Fruit fly (Drosophila melanogaster) whole organism, embryonic: ENCODE measurements around the gene CG9411.

ENCODE experiments used
- Ada2b ChIP-seq: fragments of 200-800 bp; sonication (Bioruptor generic); IDR thresholded peaks from 2 replicates; pipeline ENCODE4 v1.3.6; 2022; ENCODE audit warnings: missing biosample characterization, missing genetic modification characterization
- Asciz ChIP-seq: fragments of 200-800 bp; sonication (Bioruptor generic); optimal IDR thresholded peaks from 2 replicates; lab custom pipeline; 2017; ENCODE audit warnings: missing biosample characterization, mild to moderate bottlenecking, missing genetic modification characterization, missing genetic modification reagents
- B-H1 ChIP-seq: fragments of 200-800 bp; sonication (Bioruptor generic); IDR thresholded peaks from 3 replicates; pipeline ENCODE4 v1.3.6; 2022; ENCODE audit warnings: missing biosample characterization, missing genetic modification characterization
- CG11093 ChIP-seq: fragments of 200-800 bp; sonication (Bioruptor generic); IDR thresholded peaks from 3 replicates; pipeline ENCODE4 v1.3.6; 2022; ENCODE audit warnings: missing biosample characterization, missing genetic modification characterization
- CG11696 ChIP-seq: fragments of 200-800 bp; sonication (Bioruptor generic); IDR thresholded peaks from 2 replicates; pipeline ENCODE4 v1.3.6; 2022; ENCODE audit warnings: missing biosample characterization, missing genetic modification characterization
- CG12299 ChIP-seq: fragments of 200-800 bp; sonication (Bioruptor generic); optimal IDR thresholded peaks from 2 replicates; lab custom pipeline; 2018; ENCODE audit warnings: missing biosample characterization, mild to moderate bottlenecking, missing genetic modification characterization
- CG12659 ChIP-seq: fragments of 200-800 bp; sonication (Bioruptor generic); optimal IDR thresholded peaks from 3 replicates; lab custom pipeline; 2017; ENCODE audit warnings: mild to moderate bottlenecking, missing biosample characterization, missing genetic modification reagents, missing genetic modification characterization
- CG12942 ChIP-seq: fragments of 200-800 bp; sonication (Bioruptor generic); optimal IDR thresholded peaks from 3 replicates; lab custom pipeline; 2016; ENCODE audit warnings: missing biosample characterization, missing genetic modification characterization
- CG13424 ChIP-seq: fragments of 200-800 bp; sonication (Bioruptor generic); optimal IDR thresholded peaks from 2 replicates; lab custom pipeline; 2019; ENCODE audit warnings: missing biosample characterization, mild to moderate bottlenecking, missing genetic modification characterization, moderate library complexity
- CG14710 ChIP-seq: fragments of 200-800 bp; sonication (Bioruptor generic); optimal IDR thresholded peaks from 3 replicates; lab custom pipeline; 2019; ENCODE audit warnings: missing biosample characterization, mild to moderate bottlenecking, missing genetic modification characterization, moderate library complexity
- CG17802 ChIP-seq: fragments of 200-800 bp; sonication (Bioruptor generic); optimal IDR thresholded peaks from 2 replicates; lab custom pipeline; 2018; ENCODE audit warnings: missing biosample characterization, mild to moderate bottlenecking, missing genetic modification characterization, moderate library complexity
- CG17829 ChIP-seq: fragments of 200-800 bp; optimal IDR thresholded peaks from 2 replicates; lab custom pipeline; 2019; ENCODE audit warnings: missing biosample characterization, mild to moderate bottlenecking, missing genetic modification characterization, moderate library complexity
- CG18262 ChIP-seq: fragments of 200-800 bp; optimal IDR thresholded peaks from 3 replicates; lab custom pipeline; 2019; ENCODE audit warnings: missing biosample characterization, mild to moderate bottlenecking, missing genetic modification characterization, moderate library complexity
- CG18619 ChIP-seq: fragments of 200-800 bp; sonication (Bioruptor generic); optimal IDR thresholded peaks from 3 replicates; lab custom pipeline; 2017; ENCODE audit warnings: missing biosample characterization, mild to moderate bottlenecking, missing genetic modification characterization
- CG30403 ChIP-seq: fragments of 200-800 bp; sonication (Bioruptor generic); optimal IDR thresholded peaks from 3 replicates; lab custom pipeline; 2016; ENCODE audit warnings: missing biosample characterization, missing genetic modification characterization
- CG5953 ChIP-seq: fragments of 200-800 bp; sonication (Bioruptor generic); IDR thresholded peaks from 2 replicates; pipeline ENCODE4 v1.3.6; 2022; ENCODE audit warnings: missing biosample characterization, missing genetic modification characterization
- CG6813 ChIP-seq: fragments of 200-800 bp; sonication (Bioruptor generic); optimal IDR thresholded peaks from 2 replicates; lab custom pipeline; 2017; ENCODE audit warnings: missing biosample characterization, missing genetic modification characterization, mild to moderate bottlenecking, moderate library complexity, missing genetic modification reagents
- CG7372 ChIP-seq: fragments of 200-800 bp; sonication (Bioruptor generic); IDR thresholded peaks from 2 replicates; pipeline ENCODE4 v1.3.6; 2022; ENCODE audit warnings: missing biosample characterization, missing genetic modification characterization
- CG7556 ChIP-seq: fragments of 200-800 bp; sonication (Bioruptor generic); optimal IDR thresholded peaks from 2 replicates; lab custom pipeline; 2017; ENCODE audit warnings: missing biosample characterization, mild to moderate bottlenecking, missing genetic modification characterization
- E2f2 ChIP-seq: fragments of 200-800 bp; sonication (Bioruptor generic); IDR thresholded peaks from 2 replicates; pipeline ENCODE4 v1.3.6; 2022; ENCODE audit warnings: missing biosample characterization, missing genetic modification characterization
- Fer2 ChIP-seq: fragments of 200-800 bp; sonication (Bioruptor generic); optimal IDR thresholded peaks from 2 replicates; lab custom pipeline; 2018; ENCODE audit warnings: missing biosample characterization, mild to moderate bottlenecking, missing genetic modification characterization, moderate library complexity
- GATAe ChIP-seq: fragments of 200-800 bp; sonication (Bioruptor generic); conservative IDR thresholded peaks from 2 replicates; pipeline ENCODE4 v1.3.6; 2022; ENCODE audit warnings: missing biosample characterization, missing genetic modification characterization
- Hmx ChIP-seq: fragments of 200-800 bp; sonication (Bioruptor generic); optimal IDR thresholded peaks from 2 replicates; lab custom pipeline; 2016; ENCODE audit warnings: missing biosample characterization, missing genetic modification characterization
- Hr3 ChIP-seq: fragments of 200-800 bp; sonication (Bioruptor generic); optimal IDR thresholded peaks from 3 replicates; lab custom pipeline; 2016; ENCODE audit warnings: missing biosample characterization, missing genetic modification characterization
- Lim3 ChIP-seq: fragments of 200-800 bp; sonication (Bioruptor generic); IDR thresholded peaks from 2 replicates; pipeline ENCODE4 v1.3.6; 2022; ENCODE audit warnings: missing biosample characterization, missing genetic modification characterization
- Meics ChIP-seq: fragments of 200-800 bp; sonication (Bioruptor generic); optimal IDR thresholded peaks from 2 replicates; lab custom pipeline; 2017; ENCODE audit warnings: missing biosample characterization, mild to moderate bottlenecking, missing genetic modification characterization
- Myb ChIP-seq: fragments of 200-800 bp; sonication (Bioruptor generic); optimal IDR thresholded peaks from 2 replicates; lab custom pipeline; 2016; ENCODE audit warnings: missing biosample characterization, missing genetic modification characterization
- Nf-YB ChIP-seq: fragments of 200-800 bp; sonication (Bioruptor generic); optimal IDR thresholded peaks from 3 replicates; lab custom pipeline; 2019; ENCODE audit warnings: missing biosample characterization, mild to moderate bottlenecking, missing genetic modification characterization, moderate library complexity
- Side ChIP-seq: fragments of 200-800 bp; sonication (Bioruptor generic); optimal IDR thresholded peaks from 2 replicates; lab custom pipeline; 2016; ENCODE audit warnings: missing biosample characterization, missing genetic modification characterization
- ase ChIP-seq: fragments of 200-800 bp; sonication (Bioruptor generic); IDR thresholded peaks from 3 replicates; pipeline ENCODE4 v1.3.6; 2022; ENCODE audit warnings: missing biosample characterization, missing genetic modification characterization
- az2 ChIP-seq: fragments of 200-800 bp; sonication (Bioruptor generic); optimal IDR thresholded peaks from 3 replicates; lab custom pipeline; 2016; ENCODE audit warnings: missing biosample characterization, missing genetic modification characterization
- chif ChIP-seq, 2 experiments: fragments of 200-800 bp; sonication (Bioruptor generic); optimal IDR thresholded peaks; 3 replicates each; lab custom pipeline; 2016; ENCODE audit warnings: missing biosample characterization in 2 of 2, missing genetic modification characterization in 2 of 2
- da ChIP-seq: fragments of 200-800 bp; sonication (Bioruptor generic); optimal IDR thresholded peaks from 2 replicates; lab custom pipeline; 2016; ENCODE audit warnings: missing biosample characterization, missing genetic modification characterization
- dati ChIP-seq: fragments of 200-800 bp; sonication (Bioruptor generic); IDR thresholded peaks from 2 replicates; pipeline ENCODE4 v1.3.6; 2022; ENCODE audit warnings: missing biosample characterization, missing genetic modification characterization
- en ChIP-seq: fragments of 200-800 bp; sonication (Bioruptor generic); optimal IDR thresholded peaks from 2 replicates; lab custom pipeline; 2016; ENCODE audit warnings: missing biosample characterization, missing genetic modification characterization
- gcm2 ChIP-seq: fragments of 200-800 bp; sonication (Bioruptor generic); optimal IDR thresholded peaks from 2 replicates; lab custom pipeline; 2016; ENCODE audit warnings: missing biosample characterization, missing genetic modification characterization
- kah ChIP-seq: fragments of 200-800 bp; sonication (Bioruptor generic); optimal IDR thresholded peaks from 2 replicates; lab custom pipeline; 2018; ENCODE audit warnings: missing biosample characterization, mild to moderate bottlenecking, missing genetic modification characterization
- org-1 ChIP-seq: fragments of 200-800 bp; sonication (Bioruptor generic); optimal IDR thresholded peaks from 2 replicates; lab custom pipeline; 2017; ENCODE audit warnings: missing biosample characterization, missing genetic modification characterization
- phol ChIP-seq: fragments of 200-800 bp; sonication (Bioruptor generic); optimal IDR thresholded peaks from 3 replicates; lab custom pipeline; 2018; ENCODE audit warnings: missing biosample characterization, mild to moderate bottlenecking, missing genetic modification characterization, moderate library complexity
- prd ChIP-seq, 3 experiments: fragments of >200 bp in 2 of 3; fragments of 200-800 bp in 1 of 3; sonication (Bioruptor generic) in 1 of 3; optimal IDR thresholded peaks in 2 of 3; IDR thresholded peaks in 1 of 3; 2 replicates in 2 of 3; 3 replicates in 1 of 3; pipeline versions ENCODE4 v1.3.6 to Lab custom; 2017 to 2022; ENCODE audit warnings: missing biosample characterization in 1 of 3, missing genetic modification characterization in 1 of 3
- pros ChIP-seq: fragments of 200-800 bp; sonication (Bioruptor generic); optimal IDR thresholded peaks from 3 replicates; lab custom pipeline; 2019; ENCODE audit warnings: missing biosample characterization, mild to moderate bottlenecking, missing genetic modification characterization, moderate library complexity
- ro ChIP-seq: fragments of 200-800 bp; sonication (Bioruptor generic); IDR thresholded peaks from 2 replicates; pipeline ENCODE4 v1.3.6; 2022; ENCODE audit warnings: missing biosample characterization, missing genetic modification characterization
- run ChIP-seq: fragments of 200-800 bp; sonication (Bioruptor generic); optimal IDR thresholded peaks from 3 replicates; lab custom pipeline; 2018; ENCODE audit warnings: missing biosample characterization, mild to moderate bottlenecking, missing genetic modification characterization
- slbo ChIP-seq: fragments of 200-800 bp; sonication (Bioruptor generic); IDR thresholded peaks from 2 replicates; pipeline ENCODE4 v1.3.6; 2022; ENCODE audit warnings: missing biosample characterization, missing genetic modification characterization
- tap ChIP-seq: fragments of 200-800 bp; optimal IDR thresholded peaks from 3 replicates; lab custom pipeline; 2019; ENCODE audit warnings: missing biosample characterization, mild to moderate bottlenecking, missing genetic modification characterization, moderate library complexity
- tgo ChIP-seq: fragments of 200-800 bp; sonication (Bioruptor generic); IDR thresholded peaks from 3 replicates; pipeline ENCODE4 v1.3.6; 2022; ENCODE audit warnings: missing biosample characterization, missing genetic modification characterization
- wor ChIP-seq: fragments of 200-800 bp; sonication (Bioruptor generic); IDR thresholded peaks from 2 replicates; pipeline ENCODE4 v1.3.6; 2022; ENCODE audit warnings: missing biosample characterization, missing genetic modification characterization

The CG9411 gene

DNA sequence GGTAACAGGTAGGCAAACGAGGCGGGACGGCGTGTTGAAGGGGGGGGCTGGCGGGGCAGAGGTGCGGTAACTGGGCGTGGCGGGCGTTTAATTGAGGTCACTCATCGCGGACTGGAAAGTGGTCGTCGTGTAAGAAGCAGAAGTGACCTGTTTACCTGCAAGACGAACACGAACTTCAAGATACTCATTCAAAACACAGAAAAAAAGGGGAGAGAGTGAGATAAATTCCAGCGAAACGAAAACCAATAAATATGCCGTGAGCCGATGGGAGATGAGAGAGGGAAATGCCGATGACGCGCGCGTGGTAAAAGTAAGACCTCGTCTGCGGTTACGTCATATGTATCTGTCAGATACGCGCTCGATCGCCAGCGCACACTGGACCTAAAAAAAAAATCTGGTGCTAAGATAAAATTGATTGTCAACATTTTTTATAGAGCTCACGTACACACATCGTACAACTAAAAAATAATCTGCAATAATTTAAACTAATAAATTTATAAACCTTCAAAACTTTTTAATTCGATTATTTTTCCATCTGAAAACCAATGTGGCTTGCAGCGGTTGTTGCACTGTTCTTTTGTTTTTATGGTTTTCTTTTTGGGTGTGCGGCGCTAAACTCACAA lies 14.0 kb upstream of the CG9411 start (continued):
- TF ChIP-seq CG17802 (peak; percentile 32), CG12659 (GFP tag; lab: Kevin White, UChicago) (peak; percentile 26), Ada2b (GFP tag; lab: Robert Waterston, UW) (peak; percentile 54), CG18262 (tag; lab: Kevin White, UChicago) (peak; percentile 76), org-1 (GFP tag; lab: Kevin White, UChicago) (peak; percentile 2), CG14710 (tag; lab: Kevin White, UChicago) (peak; percentile 53), CG11696 (GFP tag; lab: Robert Waterston, UW) (0 out of 2 replicates have a peak, but pooled peaks have one; percentile 19), tgo (GFP tag; lab: Robert Waterston, UW) (peak; percentile 58; the same call in 2 of the 3 replicates), CG7372 (GFP tag; lab: Robert Waterston, UW) (0 out of 2 replicates have a peak, but pooled peaks have one; percentile 18), B-H1 (peak; percentile 42; the same call in 1 of the 3 replicates), az2 (peak; percentile 62), CG30403 (GFP tag; lab: Kevin White, UChicago) (peak; percentile 58), ro (GFP tag; lab: Robert Waterston, UW) (peak; percentile 25; the same call in 1 of the 2 replicates), Asciz (GFP tag; lab: Kevin White, UChicago) (peak; percentile 76), chif (GFP tag; optimal IDR thresholded peaks at IDR 0.05; lab: Kevin White, UChicago) (peak; percentile 40 to 48), CG12942 (no peak), prd (optimal IDR thresholded peaks at IDR 0.05; lab: Kevin White, UChicago) (no peak), prd (GFP tag; IDR thresholded peaks at IDR 0.05; lab: Robert Waterston, UW) (peak; percentile 76; the same call in 2 of the 3 replicates)

DNA sequence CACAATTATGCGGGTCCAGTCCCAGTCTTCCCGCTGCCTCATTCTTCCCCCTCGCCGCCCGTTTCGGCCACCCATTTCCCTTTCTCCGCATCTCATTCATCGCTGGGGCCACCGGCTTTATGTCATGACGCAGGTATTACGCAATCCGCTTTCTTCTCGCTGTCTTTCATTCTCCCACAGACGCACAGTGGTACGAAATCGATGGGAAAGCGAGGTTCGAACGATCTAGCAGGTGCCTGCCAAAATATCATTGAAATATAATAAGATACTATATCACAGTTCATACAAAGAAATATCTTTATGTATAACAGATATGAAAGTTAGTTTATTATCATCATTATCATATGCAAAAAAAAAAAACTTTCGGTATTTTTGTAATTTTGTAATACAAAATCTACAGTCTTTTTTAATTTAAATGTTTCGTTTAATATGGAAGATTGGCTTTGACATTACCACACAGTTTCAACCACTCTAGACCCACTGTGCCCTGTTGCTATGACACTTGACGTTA lies 3.7 kb upstream of the CG9411 start:
- TF ChIP-seq CG18619 (GFP tag; lab: Kevin White, UChicago): peak; percentile 34
- peak; percentile 66 for TF ChIP-seq wor (GFP tag; lab: Robert Waterston, UW)
- peak; percentile 80 for TF ChIP-seq phol (tag; lab: Kevin White, UChicago)
- TF ChIP-seq en (GFP tag; lab: Kevin White, UChicago): peak; percentile 4
- no peak for TF ChIP-seq dati (GFP tag; lab: Robert Waterston, UW)
- no peak for TF ChIP-seq tgo (GFP tag; lab: Robert Waterston, UW)
- TF ChIP-seq CG5953 (GFP tag; lab: Robert Waterston, UW): peak; percentile 39; the same call in 1 of the 2 replicates
- TF ChIP-seq GATAe (GFP tag; lab: Robert Waterston, UW): no peak
- peak; percentile 46 for TF ChIP-seq CG17829 (tag; lab: Kevin White, UChicago)
- peak; percentile 36; the same call in 1 of the 2 replicates for TF ChIP-seq slbo
- TF ChIP-seq Lim3 (GFP tag; lab: Robert Waterston, UW): no peak
- TF ChIP-seq da (GFP tag; lab: Kevin White, UChicago): no peak
- peak; percentile 26 for TF ChIP-seq kah (GFP tag; lab: Kevin White, UChicago)
- peak; percentile 29 for TF ChIP-seq Nf-YB (GFP tag; lab: Kevin White, UChicago)
- TF ChIP-seq tap (tag; lab: Kevin White, UChicago): peak; percentile 39
- no peak for TF ChIP-seq Fer2 (tag; lab: Kevin White, UChicago)
- TF ChIP-seq pros: peak; percentile 29
- no peak for TF ChIP-seq ase (GFP tag; lab: Robert Waterston, UW)
- peak; percentile 68 for TF ChIP-seq CG13424 (tag; lab: Kevin White, UChicago)
- peak; percentile 58 for TF ChIP-seq Hr3 (GFP tag; lab: Kevin White, UChicago)
- TF ChIP-seq CG6813: peak; percentile 4
- peak; percentile 54 for TF ChIP-seq CG12659 (GFP tag; lab: Kevin White, UChicago)
- TF ChIP-seq CG7372 (GFP tag; lab: Robert Waterston, UW): peak; percentile 47; the same call in 1 of the 2 replicates
- TF ChIP-seq run (tag; lab: Kevin White, UChicago): peak; percentile 38
- TF ChIP-seq Side: peak; percentile 55
- no peak for TF ChIP-seq gcm2
- TF ChIP-seq CG7556: peak; percentile 76
- TF ChIP-seq CG11093 (GFP tag; lab: Robert Waterston, UW): peak; percentile 39; the same call in 1 of the 3 replicates
- peak; percentile 40; the same call in 1 of the 2 replicates for TF ChIP-seq E2f2 (GFP tag; lab: Robert Waterston, UW)
- peak; percentile 37 for TF ChIP-seq Meics (GFP tag; lab: Kevin White, UChicago)
- no peak for TF ChIP-seq Myb (GFP tag; lab: Kevin White, UChicago)
- no peak for TF ChIP-seq CG12299 (tag; lab: Kevin White, UChicago)
- TF ChIP-seq Hmx (GFP tag; lab: Kevin White, UChicago): peak; percentile 5
